Worm (Caenorhabditis elegans) whole organism, early embryonic: Measurements from ENCODE around the gene pat-9.

Experiments
- B0310.2 ChIP-seq: sonication (generic microtip); optimal IDR thresholded peaks from 2 replicates; lab custom pipeline; 2016; ENCODE audit warnings: mild to moderate bottlenecking, missing genetic modification characterization, missing compliant biosample characterization
- F13C5.2 ChIP-seq: sonication (generic microtip); optimal IDR thresholded peaks from 2 replicates; lab custom pipeline; 2017; ENCODE audit warnings: mild to moderate bottlenecking, missing genetic modification characterization, inconsistent platforms, missing compliant biosample characterization
- aly-1 ChIP-seq: sonication (generic microtip); optimal IDR thresholded peaks from 2 replicates; lab custom pipeline; 2016; ENCODE audit warnings: missing genetic modification characterization, missing compliant biosample characterization
- ama-1 ChIP-seq: fragments of 150-350 bp; optimal IDR thresholded peaks from 2 replicates; lab custom pipeline; 2014
- ceh-13 ChIP-seq: fragments of 200-800 bp; sonication (Bioruptor generic); optimal IDR thresholded peaks from 2 replicates; lab custom pipeline; 2018; ENCODE audit warnings: mild to moderate bottlenecking, missing genetic modification characterization, missing compliant biosample characterization
- ceh-36 ChIP-seq: sonication (generic microtip); optimal IDR thresholded peaks from 2 replicates; lab custom pipeline; 2016; ENCODE audit warnings: missing genetic modification characterization, inconsistent platforms, missing compliant biosample characterization
- ets-7 ChIP-seq: sonication (generic microtip); optimal IDR thresholded peaks from 2 replicates; lab custom pipeline; 2016; ENCODE audit warnings: missing genotype, missing genetic modification characterization, missing compliant biosample characterization
- flt-1 ChIP-seq: fragments of 200-800 bp; sonication (Bioruptor generic); IDR thresholded peaks from 2 replicates; pipeline ENCODE4 v1.3.6; 2022; ENCODE audit warnings: missing genetic modification characterization, missing compliant biosample characterization
- hmbx-1 ChIP-seq: sonication (generic microtip); optimal IDR thresholded peaks from 2 replicates; lab custom pipeline; 2016; ENCODE audit warnings: mild to moderate bottlenecking, missing genetic modification characterization, missing compliant biosample characterization
- hmg-4 ChIP-seq: fragments of 200-800 bp; sonication (Bioruptor generic); optimal IDR thresholded peaks from 2 replicates; lab custom pipeline; 2018; ENCODE audit warnings: mild to moderate bottlenecking, missing genetic modification characterization, missing compliant biosample characterization
- hnd-1 ChIP-seq: sonication (generic microtip); optimal IDR thresholded peaks from 2 replicates; lab custom pipeline; 2016; ENCODE audit warnings: missing genetic modification characterization, missing compliant biosample characterization
- pes-1 ChIP-seq: fragments of 200-800 bp; sonication (Bioruptor generic); IDR thresholded peaks from 2 replicates; pipeline ENCODE4 v1.3.6; 2022; ENCODE audit warnings: missing genetic modification reagents, missing genetic modification characterization, missing compliant biosample characterization
- scrt-1 ChIP-seq: fragments of 200-800 bp; sonication (Bioruptor generic); IDR thresholded peaks from 2 replicates; pipeline ENCODE4 v1.3.6; 2022; ENCODE audit warnings: missing genetic modification characterization, missing compliant biosample characterization
- sea-1 ChIP-seq: fragments of 200-800 bp; sonication (Bioruptor generic); conservative IDR thresholded peaks from 2 replicates; pipeline ENCODE4 v1.3.6; 2022; ENCODE audit warnings: missing genetic modification characterization, missing compliant biosample characterization
- tbx-37 ChIP-seq: fragments of 200-800 bp; sonication (Bioruptor generic); conservative IDR thresholded peaks from 2 replicates; pipeline ENCODE4 v1.3.6; 2022; ENCODE audit warnings: missing genetic modification reagents, missing genetic modification characterization, missing compliant biosample characterization
- tra-4 ChIP-seq: sonication (generic microtip); optimal IDR thresholded peaks from 2 replicates; lab custom pipeline; 2017; ENCODE audit warnings: missing genetic modification characterization, missing compliant biosample characterization

Gene pat-9

DNA sequence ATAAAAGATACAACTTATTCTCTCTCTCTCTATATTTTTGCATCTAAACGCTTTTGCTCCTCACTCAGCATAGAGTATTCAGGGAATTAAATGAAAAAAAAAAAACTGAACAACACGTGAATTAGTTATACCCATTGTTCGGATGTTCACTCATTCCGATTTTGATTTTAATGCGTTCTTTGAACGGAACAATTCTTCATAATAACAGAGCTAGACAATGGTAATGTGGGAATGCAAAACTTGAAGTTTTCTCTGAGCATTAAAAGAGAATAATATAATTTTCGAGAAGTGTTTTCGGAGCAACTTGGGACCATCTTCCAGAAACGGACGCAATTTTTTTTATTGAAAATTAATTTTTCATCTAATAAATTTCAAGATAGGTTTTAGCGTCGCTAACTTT, 37.6 kb downstream of the pat-9 start:
- no peak for TF ChIP-seq pes-1 (GFP tag; lab: Robert Waterston, UW)
- no peak for TF ChIP-seq scrt-1 (GFP tag; lab: Robert Waterston, UW)
- no peak for TF ChIP-seq tra-4 (tag; lab: Kevin White, UChicago)
- no peak for TF ChIP-seq hmbx-1 (tag; lab: Kevin White, UChicago)
- TF ChIP-seq hnd-1 (tag; lab: Kevin White, UChicago) = no peak
- no peak for TF ChIP-seq hmg-4 (GFP tag; lab: Kevin White, UChicago)
- TF ChIP-seq tbx-37 (GFP tag; lab: Robert Waterston, UW) = no peak
- TF ChIP-seq aly-1 (tag; lab: Kevin White, UChicago) = no peak
- TF ChIP-seq ama-1 (lab: Kevin White, UChicago) = no peak

DNA sequence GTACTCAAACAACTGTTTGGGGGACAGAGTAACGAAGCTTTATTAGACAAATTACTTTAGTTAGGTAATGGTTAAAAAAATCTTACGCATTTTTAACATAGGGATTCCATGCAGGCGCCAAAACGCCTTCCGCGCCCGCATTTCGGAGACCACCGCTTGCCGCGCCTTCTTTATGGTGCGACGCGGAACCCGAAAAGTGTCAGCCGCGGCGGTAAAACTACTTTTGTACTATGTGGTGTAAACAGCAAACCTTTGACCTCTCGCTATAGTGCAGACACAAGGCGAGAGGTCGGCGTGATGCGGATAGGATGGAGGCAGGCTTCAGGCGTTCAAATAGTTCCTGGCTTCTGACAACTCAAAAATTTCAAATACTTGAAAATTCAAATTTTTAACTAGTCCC, 38.6 kb downstream of the pat-9 start:
- TF ChIP-seq F13C5.2 = no peak
- TF ChIP-seq tra-4 (tag; lab: Kevin White, UChicago) = no peak
- TF ChIP-seq flt-1 (GFP tag; lab: Robert Waterston, UW) = no peak
- TF ChIP-seq sea-1 (GFP tag; lab: Robert Waterston, UW) = no peak
- TF ChIP-seq pes-1 (GFP tag; lab: Robert Waterston, UW) = no peak
- no peak for TF ChIP-seq B0310.2 (tag; lab: Kevin White, UChicago)

ce11 chrX:16579303-16579795, 42.7 kb downstream of the pat-9 start, which contains the start of gene ser-1:
TSS of gene ser-1 (plus strand) at chrX:16579745.
- TF ChIP-seq F13C5.2 = no peak
- no peak for TF ChIP-seq sea-1 (GFP tag; lab: Robert Waterston, UW)
- no peak for TF ChIP-seq hmg-4 (GFP tag; lab: Kevin White, UChicago)

- TF ChIP-seq B0310.2 (tag; lab: Kevin White, UChicago) (no peak), tbx-37 (GFP tag; lab: Robert Waterston, UW) (no peak), hnd-1 (tag; lab: Kevin White, UChicago) (no peak), hmbx-1 (tag; lab: Kevin White, UChicago) (no peak), ceh-13 (no peak), sea-1 (GFP tag; lab: Robert Waterston, UW) (no peak), aly-1 (tag; lab: Kevin White, UChicago) (no peak), ceh-36 (tag; lab: Kevin White, UChicago) (no peak), scrt-1 (GFP tag; lab: Robert Waterston, UW) (no peak), ets-7 (tag; lab: Kevin White, UChicago) (no peak), hmg-4 (GFP tag; lab: Kevin White, UChicago) (no peak)
Observed at ce11 chrX:16588102-16588501, 51.4 kb downstream of the pat-9 start.
